Worm (Caenorhabditis elegans) whole organism, dauer: ENCODE data around the gene cld-9.

Experiments
- unc-62 ChIP-seq: sonication (generic microtip); optimal IDR thresholded peaks from 2 replicates; lab custom pipeline; 2017; ENCODE audit warnings: missing biosample characterization, missing genetic modification reagents, missing genetic modification characterization

cld-9 gene

ce11 chrV:13768388-13768787 is 16.7 kb upstream of the cld-9 start, which contains the start of gene F20G2.3:
F20G2.3 (minus strand) TSS chrV:13768488.
- TF ChIP-seq unc-62 (GFP tag; lab: Kevin White, UChicago) = no peak

- no peak for TF ChIP-seq unc-62 (GFP tag; lab: Kevin White, UChicago)
Measured at ce11 chrV:13763723-13764122, 12.0 kb upstream of the cld-9 start.

- no peak for TF ChIP-seq unc-62 (GFP tag; lab: Kevin White, UChicago)
Measured at ce11 chrV:13762426-13763127, 10.9 kb upstream of the cld-9 start, which contains the start of gene F20G2.6. F20G2.6 (plus strand) TSS chrV:13763077.

ce11 chrV:13757349-13757748 is 5.7 kb upstream of the cld-9 start:
- no peak for TF ChIP-seq unc-62 (GFP tag; lab: Kevin White, UChicago)

ce11 chrV:13756359-13757091 is 4.8 kb upstream of the cld-9 start, which contains the start of gene F20G2.2:
F20G2.2 (minus strand) TSS chrV:13756409.
- no peak for TF ChIP-seq unc-62 (GFP tag; lab: Kevin White, UChicago)

ce11 chrV:13753481-13753880 is 1.8 kb upstream of the cld-9 start, which contains the start of gene F20G2.1:
F20G2.1 (minus strand) TSS chrV:13753581.
- no peak for TF ChIP-seq unc-62 (GFP tag; lab: Kevin White, UChicago)

- no peak for TF ChIP-seq unc-62 (GFP tag; lab: Kevin White, UChicago)
Measured at ce11 chrV:13748658-13749057, 3.0 kb downstream of the cld-9 start, which contains the start of gene F35E12.10. F35E12.10 (minus strand) TSS chrV:13748758.

- no peak for TF ChIP-seq unc-62 (GFP tag; lab: Kevin White, UChicago)
Measured at ce11 chrV:13744901-13745300, 6.8 kb downstream of the cld-9 start, which contains the start of gene F35E12.9. F35E12.9 (minus strand) TSS chrV:13745127.

ce11 chrV:13739901-13740300 is 11.8 kb downstream of the cld-9 start:
- no peak for TF ChIP-seq unc-62 (GFP tag; lab: Kevin White, UChicago)

- no peak for TF ChIP-seq unc-62 (GFP tag; lab: Kevin White, UChicago)
Measured at ce11 chrV:13738374-13738773, 13.3 kb downstream of the cld-9 start, which contains the start of gene irg-5. irg-5 (minus strand) TSS chrV:13738474.

ce11 chrV:13736147-13736546 is 15.5 kb downstream of the cld-9 start, which contains the start of gene F35E12.6:
F35E12.6 (minus strand) TSS chrV:13736247.
- TF ChIP-seq unc-62 (GFP tag; lab: Kevin White, UChicago) = no peak

ce11 chrV:13730762-13731161 is 20.9 kb downstream of the cld-9 start, which contains the start of gene dct-17:
dct-17 (minus strand) TSS chrV:13730784.
- TF ChIP-seq unc-62 (GFP tag; lab: Kevin White, UChicago) = no peak

- no peak for TF ChIP-seq unc-62 (GFP tag; lab: Kevin White, UChicago)
Measured at ce11 chrV:13725574-13725973, 26.1 kb downstream of the cld-9 start, which contains the start of gene fbxa-181. fbxa-181 (plus strand) TSS chrV:13725874.

ce11 chrV:13724781-13725180 is 26.9 kb downstream of the cld-9 start, which contains the start of gene F35E12.2:
F35E12.2 (minus strand) TSS chrV:13724881.
- no peak for TF ChIP-seq unc-62 (GFP tag; lab: Kevin White, UChicago)

ce11 chrV:13716531-13716930 is 35.2 kb downstream of the cld-9 start, which contains the start of gene T01D3.6:
T01D3.6 (plus strand) TSS chrV:13716824.
- TF ChIP-seq unc-62 (GFP tag; lab: Kevin White, UChicago) = no peak

ce11 chrV:13715223-13715686 is 36.4 kb downstream of the cld-9 start, which contains the start of gene zipt-9:
zipt-9 (minus strand) TSS chrV:13715273.
- no peak for TF ChIP-seq unc-62 (GFP tag; lab: Kevin White, UChicago)
